Worm (Caenorhabditis elegans) whole organism, mixed stage, embryonic: ENCODE measurements around the gene vps-24.

Experiments
- M03D4.4 ChIP-seq: sonication (generic microtip); optimal IDR thresholded peaks from 2 replicates; lab custom pipeline; 2017; ENCODE audit warnings: mild to moderate bottlenecking, missing genetic modification characterization, missing compliant biosample characterization
- blmp-1 ChIP-seq: fragments of 150-350 bp; optimal IDR thresholded peaks from 2 replicates; lab custom pipeline; 2014; ENCODE audit warnings: missing biosample characterization, missing genetic modification characterization
- ceh-43 ChIP-seq: fragments of 200-800 bp; sonication (Bioruptor generic); optimal IDR thresholded peaks from 2 replicates; lab custom pipeline; 2018; ENCODE audit warnings: mild to moderate bottlenecking, missing genetic modification characterization, moderate library complexity, missing compliant biosample characterization
- ces-1 ChIP-seq: fragments of 150-350 bp; optimal IDR thresholded peaks from 2 replicates; lab custom pipeline; 2014; ENCODE audit warnings: missing biosample characterization, missing genetic modification reagents, missing genetic modification characterization
- elt-3 ChIP-seq: fragments of 150-350 bp; optimal IDR thresholded peaks from 2 replicates; lab custom pipeline; 2014; ENCODE audit warnings: missing biosample characterization, missing genetic modification characterization
- lin-13 ChIP-seq: fragments of 150-350 bp; optimal IDR thresholded peaks from 2 replicates; lab custom pipeline; 2014; ENCODE audit warnings: missing biosample characterization, missing genetic modification characterization
- lsy-2 ChIP-seq: fragments of 150-350 bp; optimal IDR thresholded peaks from 2 replicates; lab custom pipeline; 2014; ENCODE audit warnings: missing biosample characterization, missing genetic modification characterization
- nhr-28 ChIP-seq: fragments of 150-350 bp; optimal IDR thresholded peaks from 2 replicates; lab custom pipeline; 2014; ENCODE audit warnings: missing biosample characterization, missing genetic modification characterization
- nhr-76 ChIP-seq: sonication (generic microtip); optimal IDR thresholded peaks from 2 replicates; lab custom pipeline; 2017; ENCODE audit warnings: missing biosample characterization, missing genetic modification characterization
- pha-4 ChIP-seq: fragments of 150-350 bp; optimal IDR thresholded peaks from 2 replicates; lab custom pipeline; 2018; ENCODE audit warnings: missing biosample characterization, missing genetic modification reagents, missing genetic modification characterization
- sem-2 ChIP-seq: fragments of 200-800 bp; sonication (Bioruptor generic); optimal IDR thresholded peaks from 2 replicates; lab custom pipeline; 2018; ENCODE audit warnings: mild to moderate bottlenecking, missing genetic modification characterization, missing compliant biosample characterization
- snpc-4 ChIP-seq: fragments of 150-350 bp; optimal IDR thresholded peaks from 2 replicates; lab custom pipeline; 2014; ENCODE audit warnings: missing biosample characterization, missing genetic modification characterization
- unc-39 ChIP-seq: fragments of 150-350 bp; optimal IDR thresholded peaks from 2 replicates; lab custom pipeline; 2014; ENCODE audit warnings: missing biosample characterization, missing genetic modification characterization
- ztf-11 ChIP-seq: fragments of 150-350 bp; optimal IDR thresholded peaks from 2 replicates; lab custom pipeline; 2014; ENCODE audit warnings: missing biosample characterization, missing genetic modification characterization

DNA sequence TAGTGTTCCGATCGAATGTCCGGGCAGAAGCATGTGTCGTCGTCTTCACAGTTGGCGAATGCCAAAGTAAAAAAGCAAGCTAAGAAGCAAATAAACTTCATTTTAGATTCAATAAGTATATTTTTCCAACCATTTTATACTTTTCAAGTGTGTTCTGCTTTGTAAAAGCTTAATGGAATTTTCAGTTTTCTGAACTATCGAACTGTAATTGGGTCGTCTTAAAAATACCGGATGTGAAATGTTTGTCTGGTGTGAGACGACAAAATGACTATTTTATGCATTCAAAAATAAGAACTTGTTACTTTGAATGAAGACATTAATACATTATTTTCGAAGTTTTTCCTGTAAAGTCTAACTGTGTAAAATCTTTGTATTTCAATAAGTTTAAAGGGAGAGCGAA is 4.9 kb downstream of the vps-24 start, which contains the start of gene F59A6.11:
- TF ChIP-seq ceh-43 (GFP tag; lab: Kevin White, UChicago): no peak
- no peak for TF ChIP-seq nhr-76 (tag; lab: Kevin White, UChicago)
- no peak for TF ChIP-seq unc-39 (tag; lab: Kevin White, UChicago)
- no peak for TF ChIP-seq lsy-2 (tag; lab: Kevin White, UChicago)
- TF ChIP-seq snpc-4 (tag; lab: Kevin White, UChicago): no peak
- TF ChIP-seq pha-4 (tag; lab: Kevin White, UChicago): no peak
- TF ChIP-seq nhr-28 (tag; lab: Kevin White, UChicago): no peak
- TF ChIP-seq ces-1 (GFP tag; lab: Kevin White, UChicago): no peak
- TF ChIP-seq lin-13 (tag; lab: Kevin White, UChicago): no peak
- TF ChIP-seq M03D4.4 (tag; lab: Kevin White, UChicago): no peak
- no peak for TF ChIP-seq sem-2 (GFP tag; lab: Kevin White, UChicago)
- TF ChIP-seq ztf-11 (tag; lab: Kevin White, UChicago): no peak
- TF ChIP-seq blmp-1 (tag; lab: Kevin White, UChicago): no peak
- no peak for TF ChIP-seq elt-3 (tag; lab: Kevin White, UChicago)
